Fruit fly (Drosophila melanogaster) whole organism, prepupa: Measurements from ENCODE around the gene TbCMF46.

Source experiments
- Blimp-1 ChIP-seq: fragments of 200-800 bp; sonication (Bioruptor generic); optimal IDR thresholded peaks from 3 replicates; lab custom pipeline; 2017; ENCODE audit warnings: missing biosample characterization, missing genetic modification characterization, mild to moderate bottlenecking, moderate library complexity, missing genetic modification reagents
- CG11294 ChIP-seq: fragments of 200-800 bp; sonication (Bioruptor generic); IDR thresholded peaks from 2 replicates; pipeline ENCODE4 v1.3.6; 2022; ENCODE audit warnings: missing biosample characterization, missing genetic modification characterization
- CG11762 ChIP-seq: fragments of 200-800 bp; sonication (Bioruptor generic); optimal IDR thresholded peaks from 3 replicates; lab custom pipeline; 2016; ENCODE audit warnings: missing biosample characterization, missing genetic modification characterization; ENCODE audit not compliant: insufficient read depth
- CG11902 ChIP-seq: fragments of 200-800 bp; sonication (Bioruptor generic); optimal IDR thresholded peaks from 3 replicates; lab custom pipeline; 2016; ENCODE audit warnings: missing biosample characterization, missing genetic modification characterization
- CG15336 ChIP-seq: fragments of 200-800 bp; sonication (Bioruptor generic); IDR thresholded peaks from 2 replicates; pipeline ENCODE4 v1.3.6; 2022; ENCODE audit warnings: missing biosample characterization, missing genetic modification characterization
- CG1621 ChIP-seq: fragments of 200-800 bp; sonication (Bioruptor generic); optimal IDR thresholded peaks from 3 replicates; lab custom pipeline; 2018; ENCODE audit warnings: missing biosample characterization, mild to moderate bottlenecking, missing genetic modification characterization
- CG16779 ChIP-seq: fragments of 200-800 bp; sonication (Bioruptor generic); optimal IDR thresholded peaks from 3 replicates; lab custom pipeline; 2017; ENCODE audit warnings: missing biosample characterization, mild to moderate bottlenecking, missing genetic modification characterization
- CG3032 ChIP-seq: fragments of 200-800 bp; optimal IDR thresholded peaks from 2 replicates; lab custom pipeline; 2019; ENCODE audit warnings: missing biosample characterization, mild to moderate bottlenecking, missing genetic modification characterization, moderate library complexity
- CG31627 ChIP-seq: fragments of 200-800 bp; sonication (Bioruptor generic); optimal IDR thresholded peaks from 3 replicates; lab custom pipeline; 2016; ENCODE audit warnings: missing biosample characterization, missing genetic modification characterization
- CG32006 ChIP-seq: fragments of 200-800 bp; sonication (Bioruptor generic); optimal IDR thresholded peaks from 3 replicates; lab custom pipeline; 2017; ENCODE audit warnings: missing biosample characterization, mild to moderate bottlenecking, missing genetic modification characterization
- CG3919 ChIP-seq: fragments of 200-800 bp; sonication (Bioruptor generic); optimal IDR thresholded peaks from 3 replicates; lab custom pipeline; 2016; ENCODE audit warnings: missing biosample characterization, missing genetic modification characterization
- CG4318 ChIP-seq: fragments of 200-800 bp; sonication (Bioruptor generic); optimal IDR thresholded peaks from 3 replicates; lab custom pipeline; 2017; ENCODE audit warnings: missing biosample characterization, mild to moderate bottlenecking, missing genetic modification characterization
- CG6276 ChIP-seq: fragments of 200-800 bp; sonication (Bioruptor generic); optimal IDR thresholded peaks from 2 replicates; lab custom pipeline; 2017; ENCODE audit warnings: missing biosample characterization, mild to moderate bottlenecking, missing genetic modification characterization
- CG6792 ChIP-seq: fragments of 200-800 bp; sonication (Bioruptor generic); optimal IDR thresholded peaks from 3 replicates; lab custom pipeline; 2016; ENCODE audit warnings: missing biosample characterization, missing genetic modification characterization
- CG6808 ChIP-seq: fragments of 200-800 bp; sonication (Bioruptor generic); optimal IDR thresholded peaks from 3 replicates; lab custom pipeline; 2017; ENCODE audit warnings: missing biosample characterization, missing genetic modification characterization, mild to moderate bottlenecking, moderate library complexity, missing genetic modification reagents
- CG6854 ChIP-seq: fragments of 200-800 bp; sonication (Bioruptor generic); optimal IDR thresholded peaks from 2 replicates; lab custom pipeline; 2017; ENCODE audit warnings: missing biosample characterization, mild to moderate bottlenecking, missing genetic modification characterization
- CG7368 ChIP-seq: fragments of 200-800 bp; sonication (Bioruptor generic); optimal IDR thresholded peaks from 3 replicates; lab custom pipeline; 2016; ENCODE audit warnings: missing biosample characterization, missing genetic modification characterization
- CG8632 ChIP-seq: fragments of 200-800 bp; sonication (Bioruptor generic); optimal IDR thresholded peaks from 3 replicates; lab custom pipeline; 2016; ENCODE audit warnings: missing biosample characterization, missing genetic modification characterization
- CG9139 ChIP-seq: fragments of 200-800 bp; sonication (Bioruptor generic); optimal IDR thresholded peaks from 3 replicates; lab custom pipeline; 2017; ENCODE audit warnings: missing biosample characterization, mild to moderate bottlenecking, missing genetic modification characterization
- Eip75B ChIP-seq: fragments of 200-800 bp; sonication (Bioruptor generic); optimal IDR thresholded peaks from 3 replicates; lab custom pipeline; 2016; ENCODE audit warnings: missing biosample characterization, missing genetic modification characterization
- Eip78C ChIP-seq: fragments of 200-800 bp; sonication (Bioruptor generic); peaks from one replicate; lab custom pipeline; 2016; ENCODE audit warnings: missing biosample characterization, missing genetic modification characterization
- Eip93F ChIP-seq: fragments of 200-800 bp; sonication (Bioruptor generic); optimal IDR thresholded peaks from 2 replicates; lab custom pipeline; 2016; ENCODE audit warnings: missing biosample characterization, mild to moderate bottlenecking, missing genetic modification characterization
- Ets21C ChIP-seq: fragments of 200-800 bp; sonication (Bioruptor generic); optimal IDR thresholded peaks from 3 replicates; lab custom pipeline; 2016; ENCODE audit warnings: missing biosample characterization, missing genetic modification characterization
- Ets96B ChIP-seq: fragments of 200-800 bp; optimal IDR thresholded peaks from 2 replicates; lab custom pipeline; 2019; ENCODE audit warnings: missing biosample characterization, mild to moderate bottlenecking, missing genetic modification characterization, moderate library complexity
- Hr38 ChIP-seq: sonication (Bioruptor generic); optimal IDR thresholded peaks from 2 replicates; lab custom pipeline; 2016; ENCODE audit warnings: missing biosample characterization, missing genetic modification characterization
- Hr39 ChIP-seq: fragments of 200-800 bp; sonication (Bioruptor generic); optimal IDR thresholded peaks from 2 replicates; lab custom pipeline; 2016; ENCODE audit warnings: missing biosample characterization, missing genetic modification characterization
- Hr4 ChIP-seq: fragments of 200-800 bp; sonication (Bioruptor generic); optimal IDR thresholded peaks from 3 replicates; lab custom pipeline; 2016; ENCODE audit warnings: missing biosample characterization, missing genetic modification characterization
- Lpt ChIP-seq: fragments of 200-800 bp; sonication (Bioruptor generic); optimal IDR thresholded peaks from 3 replicates; lab custom pipeline; 2016; ENCODE audit warnings: missing biosample characterization, missing genetic modification characterization
- OdsH ChIP-seq: fragments of 200-800 bp; sonication (Bioruptor generic); optimal IDR thresholded peaks from 3 replicates; lab custom pipeline; 2016; ENCODE audit warnings: missing biosample characterization, missing genetic modification characterization
- Smox ChIP-seq: fragments of 200-800 bp; sonication (Bioruptor generic); optimal IDR thresholded peaks from 3 replicates; lab custom pipeline; 2016; ENCODE audit warnings: missing biosample characterization, missing genetic modification characterization
- Sox14 ChIP-seq: fragments of 200-800 bp; sonication (Bioruptor generic); optimal IDR thresholded peaks from 3 replicates; lab custom pipeline; 2016; ENCODE audit warnings: missing biosample characterization, missing genetic modification characterization
- achi ChIP-seq: fragments of 200-800 bp; sonication (Bioruptor generic); optimal IDR thresholded peaks from 3 replicates; lab custom pipeline; 2016; ENCODE audit warnings: missing biosample characterization, missing genetic modification characterization
- acj6 ChIP-seq: fragments of 200-800 bp; sonication (Bioruptor generic); optimal IDR thresholded peaks from 3 replicates; lab custom pipeline; 2016; ENCODE audit warnings: missing biosample characterization, missing genetic modification characterization
- cyc ChIP-seq: fragments of 200-800 bp; sonication (Bioruptor generic); optimal IDR thresholded peaks from 3 replicates; lab custom pipeline; 2016; ENCODE audit warnings: missing biosample characterization, missing genetic modification characterization
- dsx ChIP-seq: fragments of 200-800 bp; optimal IDR thresholded peaks from 3 replicates; lab custom pipeline; 2019; ENCODE audit warnings: missing biosample characterization, mild to moderate bottlenecking, missing genetic modification characterization, moderate library complexity; ENCODE audit not compliant: poor library complexity, severe bottlenecking
- eg ChIP-seq: fragments of 200-800 bp; sonication (Bioruptor generic); IDR thresholded peaks from 3 replicates; pipeline ENCODE4 v1.3.6; 2022; ENCODE audit warnings: missing biosample characterization, missing genetic modification characterization
- esn ChIP-seq: fragments of 200-800 bp; sonication (Bioruptor generic); optimal IDR thresholded peaks from 2 replicates; lab custom pipeline; 2016; ENCODE audit warnings: missing biosample characterization, mild to moderate bottlenecking, missing genetic modification characterization, moderate library complexity
- fd59A ChIP-seq: fragments of 200-800 bp; sonication (Bioruptor generic); optimal IDR thresholded peaks from 2 replicates; lab custom pipeline; 2017; ENCODE audit warnings: missing biosample characterization, mild to moderate bottlenecking, missing genetic modification characterization, missing genetic modification reagents
- fkh ChIP-seq: fragments of 200-800 bp; sonication (Bioruptor generic); optimal IDR thresholded peaks from 3 replicates; lab custom pipeline; 2017; ENCODE audit warnings: missing biosample characterization, mild to moderate bottlenecking, missing genetic modification characterization, moderate library complexity
- net ChIP-seq: fragments of 200-800 bp; sonication (Bioruptor generic); optimal IDR thresholded peaks from 3 replicates; lab custom pipeline; 2016; ENCODE audit warnings: missing biosample characterization, missing genetic modification characterization
- pdm3 ChIP-seq: fragments of 200-800 bp; sonication (Bioruptor generic); optimal IDR thresholded peaks from 3 replicates; lab custom pipeline; 2016; ENCODE audit warnings: missing biosample characterization, missing genetic modification characterization
- salr ChIP-seq, 2 experiments: fragments of 200-800 bp; sonication (Bioruptor generic); optimal IDR thresholded peaks; 3 replicates each; lab custom pipeline; 2016 to 2018; ENCODE audit warnings: missing biosample characterization in 2 of 2, missing genetic modification characterization in 2 of 2, mild to moderate bottlenecking in 1 of 2
- ss ChIP-seq, 2 experiments: fragments of 200-800 bp; sonication (Bioruptor generic); optimal IDR thresholded peaks; 2 replicates in 1 of 2; 3 replicates in 1 of 2; lab custom pipeline; 2017 to 2018; ENCODE audit warnings: mild to moderate bottlenecking in 2 of 2, missing biosample characterization in 2 of 2, missing genetic modification characterization in 2 of 2, moderate library complexity in 1 of 2
- svp ChIP-seq: fragments of 200-800 bp; sonication (Bioruptor generic); peaks from one replicate; lab custom pipeline; 2016; ENCODE audit warnings: missing biosample characterization, missing genetic modification characterization

Gene TbCMF46

dm6 chr2L:9963603-9964042 lies 39.0 kb upstream of the TbCMF46 start, which contains the start of gene CG5850 (continued):
- TF ChIP-seq CG6854 (GFP tag; lab: Kevin White, UChicago), result peak; percentile 50
- no peak for TF ChIP-seq Hr39 (GFP tag; lab: Kevin White, UChicago)
- no peak for TF ChIP-seq CG11762 (GFP tag; lab: Kevin White, UChicago)
- TF ChIP-seq CG11902 (GFP tag; lab: Kevin White, UChicago), result no peak
- TF ChIP-seq Eip78C (GFP tag; lab: Kevin White, UChicago), result peak; percentile 72
- no peak for TF ChIP-seq fkh (GFP tag; lab: Kevin White, UChicago)
- peak; percentile 6 for TF ChIP-seq OdsH (GFP tag; lab: Kevin White, UChicago)
- TF ChIP-seq pdm3 (GFP tag; lab: Kevin White, UChicago), result peak; percentile 9
- no peak for TF ChIP-seq Ets21C (GFP tag; lab: Kevin White, UChicago)
- no peak for TF ChIP-seq Sox14 (GFP tag; lab: Kevin White, UChicago)
- TF ChIP-seq fd59A (GFP tag; lab: Kevin White, UChicago), result no peak
- TF ChIP-seq CG8632 (GFP tag; lab: Kevin White, UChicago), result no peak
- TF ChIP-seq eg (GFP tag; lab: Robert Waterston, UW), result no peak
- no peak for TF ChIP-seq CG11294 (GFP tag; lab: Robert Waterston, UW)

DNA sequence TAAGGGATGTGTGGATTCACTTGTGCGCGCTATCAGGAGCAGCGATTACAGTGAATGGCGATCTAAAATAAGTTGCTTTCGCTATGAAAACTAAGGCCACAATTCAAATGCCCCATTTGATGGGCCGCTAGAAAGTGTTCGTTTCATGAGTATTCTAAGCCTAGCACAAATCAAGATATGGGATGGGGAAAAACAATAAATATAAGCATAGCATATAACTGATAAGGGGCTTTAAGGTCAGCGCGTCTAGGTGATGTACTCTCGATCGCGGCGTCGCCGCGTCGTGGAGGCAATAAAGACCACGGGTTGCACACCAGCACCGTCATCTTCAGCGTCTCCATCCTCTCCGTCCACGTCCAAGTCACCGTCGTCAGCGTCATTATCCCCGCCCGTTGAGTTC lies 36.1 kb upstream of the TbCMF46 start:
- TF ChIP-seq CG6792 (GFP tag; lab: Kevin White, UChicago), result no peak
- no peak for TF ChIP-seq Eip75B (GFP tag; lab: Kevin White, UChicago)
- peak; percentile 95 for TF ChIP-seq svp
- no peak for TF ChIP-seq CG1621 (tag; lab: Kevin White, UChicago)

DNA sequence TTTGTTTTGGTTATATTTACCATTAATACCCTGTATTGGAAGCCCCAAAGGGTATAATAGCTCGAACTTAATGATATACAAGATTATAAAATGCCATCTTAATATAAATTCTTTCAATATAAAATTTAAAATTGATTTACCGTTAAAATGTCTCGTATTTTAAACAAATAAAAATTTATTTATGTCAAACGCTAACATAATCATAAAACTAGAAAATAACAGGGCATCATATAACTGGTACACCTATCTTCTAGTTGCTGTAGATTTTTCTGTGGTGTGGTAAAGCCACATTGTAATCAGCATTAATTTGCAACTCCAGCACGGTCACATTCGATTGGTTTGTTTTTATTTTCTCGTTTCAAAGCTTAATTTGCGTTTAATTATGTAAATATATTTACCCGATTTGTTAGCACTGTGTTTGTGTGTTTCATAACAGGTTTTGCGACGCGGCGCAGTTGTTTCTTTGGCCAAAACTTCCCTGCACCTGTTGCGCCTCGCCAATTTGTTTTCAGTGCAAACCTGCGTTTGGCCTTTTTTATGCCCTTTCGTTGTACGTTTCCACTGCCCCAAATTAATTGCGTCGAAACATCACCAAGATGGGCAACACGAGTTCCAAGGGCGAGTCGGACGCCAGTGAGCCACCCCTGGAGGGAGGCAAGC lies 32.5 kb upstream of the TbCMF46 start, which contains the start of the genes CG4658 and CG5846:
Gene CG4658 (plus strand): TSS at position 140 of the 660 bp plus-strand sequence.
Gene CG5846 (minus strand): TSS at position 245 of the 660 bp plus-strand sequence.
- TF ChIP-seq Hr4 (GFP tag; lab: Kevin White, UChicago) (peak; percentile 91), CG32006 (GFP tag; lab: Kevin White, UChicago) (peak; percentile 90), achi (peak; percentile 93), CG9139 (GFP tag; lab: Kevin White, UChicago) (no peak), CG11902 (GFP tag; lab: Kevin White, UChicago) (peak; percentile 84), CG3032 (tag; lab: Kevin White, UChicago) (peak; percentile 92), Sox14 (GFP tag; lab: Kevin White, UChicago) (peak; percentile 93), fd59A (GFP tag; lab: Kevin White, UChicago) (peak; percentile 74), dsx (GFP tag; lab: Kevin White, UChicago) (peak; percentile 94), salr (GFP tag; optimal IDR thresholded peaks at IDR 0.05; lab: Kevin White, UChicago) (peak in 1 of 2 experiments; percentile 43), Blimp-1 (GFP tag; lab: Kevin White, UChicago) (peak; percentile 60), eg (GFP tag; lab: Robert Waterston, UW) (peak; percentile 96), CG6792 (GFP tag; lab: Kevin White, UChicago) (peak; percentile 93), Eip75B (GFP tag; lab: Kevin White, UChicago) (peak; percentile 92), cyc (GFP tag; lab: Kevin White, UChicago) (peak; percentile 92), CG3919 (GFP tag; lab: Kevin White, UChicago) (peak; percentile 94), CG6276 (GFP tag; lab: Kevin White, UChicago) (no peak), CG11294 (GFP tag; lab: Robert Waterston, UW) (peak; percentile 90), CG6854 (GFP tag; lab: Kevin White, UChicago) (peak; percentile 40), esn (GFP tag; lab: Kevin White, UChicago) (peak; percentile 97), CG8632 (GFP tag; lab: Kevin White, UChicago) (peak; percentile 96), Hr38 (GFP tag; lab: Kevin White, UChicago) (no peak), ss (GFP tag; optimal IDR thresholded peaks at IDR 0.05; lab: Kevin White, UChicago) (peak in 1 of 2 experiments; percentile 78), CG6808 (GFP tag; lab: Kevin White, UChicago) (peak; percentile 74), Lpt (GFP tag; lab: Kevin White, UChicago) (peak; percentile 92), fkh (GFP tag; lab: Kevin White, UChicago) (peak; percentile 91), net (GFP tag; lab: Kevin White, UChicago) (peak; percentile 91), Ets21C (GFP tag; lab: Kevin White, UChicago) (peak; percentile 86), CG4318 (GFP tag; lab: Kevin White, UChicago) (no peak), CG15336 (GFP tag; lab: Robert Waterston, UW) (peak; percentile 95), Eip93F (no peak), CG7368 (GFP tag; lab: Kevin White, UChicago) (peak; percentile 90), Smox (GFP tag; lab: Kevin White, UChicago) (peak; percentile 93), OdsH (GFP tag; lab: Kevin White, UChicago) (peak; percentile 96), CG31627 (GFP tag; lab: Kevin White, UChicago) (peak; percentile 93), acj6 (peak; percentile 93), CG16779 (tag; lab: Kevin White, UChicago) (no peak), Ets96B (peak; percentile 95)
